Fruit fly (Drosophila melanogaster) whole organism, pupa: Measurements from ENCODE around the gene CG13131.

Experiments
- CG10348 ChIP-seq: fragments of 200-800 bp; sonication (Bioruptor generic); IDR thresholded peaks from 2 replicates; pipeline ENCODE4 v1.3.6; 2022; ENCODE audit warnings: missing biosample characterization, missing genetic modification characterization
- CG12605 ChIP-seq: fragments of 200-800 bp; sonication (Bioruptor generic); IDR thresholded peaks from 2 replicates; pipeline ENCODE4 v1.3.6; 2022; ENCODE audit warnings: missing biosample characterization, missing genetic modification characterization
- CG13204 ChIP-seq: fragments of 200-800 bp; sonication (Bioruptor generic); optimal IDR thresholded peaks from 2 replicates; lab custom pipeline; 2018; ENCODE audit warnings: missing biosample characterization, mild to moderate bottlenecking, missing genetic modification characterization, moderate library complexity
- CG14655 ChIP-seq: fragments of 200-800 bp; sonication (Bioruptor generic); optimal IDR thresholded peaks from 3 replicates; lab custom pipeline; 2017; ENCODE audit warnings: mild to moderate bottlenecking, missing biosample characterization, missing genetic modification reagents, missing genetic modification characterization
- CG15710 ChIP-seq: fragments of 200-800 bp; sonication (Bioruptor generic); optimal IDR thresholded peaks from 2 replicates; lab custom pipeline; 2018; ENCODE audit warnings: missing biosample characterization, mild to moderate bottlenecking, missing genetic modification characterization, moderate library complexity
- CG17806 ChIP-seq: fragments of 200-800 bp; sonication (Bioruptor generic); optimal IDR thresholded peaks from 2 replicates; lab custom pipeline; 2018; ENCODE audit warnings: missing biosample characterization, mild to moderate bottlenecking, missing genetic modification characterization, moderate library complexity
- CG32121 ChIP-seq: fragments of 200-800 bp; sonication (Bioruptor generic); IDR thresholded peaks from 2 replicates; pipeline ENCODE4 v1.3.6; 2022; ENCODE audit warnings: missing biosample characterization, missing genetic modification characterization
- CG34367 ChIP-seq: fragments of 200-800 bp; sonication (Bioruptor generic); optimal IDR thresholded peaks from 2 replicates; lab custom pipeline; 2018; ENCODE audit warnings: missing biosample characterization, mild to moderate bottlenecking, missing genetic modification characterization
- CG4496 ChIP-seq: fragments of 200-800 bp; sonication (Bioruptor generic); IDR thresholded peaks from 3 replicates; pipeline ENCODE4 v1.3.6; 2022; ENCODE audit warnings: missing biosample characterization, missing genetic modification characterization
- CG8159 ChIP-seq: fragments of 200-800 bp; sonication (Bioruptor generic); optimal IDR thresholded peaks from 3 replicates; lab custom pipeline; 2018; ENCODE audit warnings: missing biosample characterization, mild to moderate bottlenecking, missing genetic modification characterization, moderate library complexity
- CG8301 ChIP-seq: fragments of 200-800 bp; sonication (Bioruptor generic); optimal IDR thresholded peaks from 2 replicates; lab custom pipeline; 2018; ENCODE audit warnings: missing biosample characterization, mild to moderate bottlenecking, missing genetic modification characterization
- CG9948 ChIP-seq: fragments of 200-800 bp; sonication (Bioruptor generic); optimal IDR thresholded peaks from 2 replicates; lab custom pipeline; 2018; ENCODE audit warnings: missing biosample characterization, mild to moderate bottlenecking, missing genetic modification characterization, moderate library complexity
- D1 ChIP-seq: fragments of 200-800 bp; sonication (Bioruptor generic); optimal IDR thresholded peaks from 2 replicates; lab custom pipeline; 2018; ENCODE audit warnings: missing biosample characterization, mild to moderate bottlenecking, missing genetic modification characterization, moderate library complexity
- EcR ChIP-seq: fragments of 200-800 bp; sonication (Bioruptor generic); optimal IDR thresholded peaks from 3 replicates; lab custom pipeline; 2019; ENCODE audit warnings: missing biosample characterization, missing genetic modification characterization, mild to moderate bottlenecking, moderate library complexity, missing genetic modification reagents
- Ets98B ChIP-seq: fragments of 200-800 bp; sonication (Bioruptor generic); IDR thresholded peaks from 2 replicates; pipeline ENCODE4 v1.3.6; 2022; ENCODE audit warnings: missing biosample characterization, missing genetic modification characterization
- Pif1A ChIP-seq: fragments of 200-800 bp; sonication (Bioruptor generic); optimal IDR thresholded peaks from 3 replicates; lab custom pipeline; 2016; ENCODE audit warnings: missing biosample characterization, missing genetic modification characterization
- Pif1B ChIP-seq: fragments of 200-800 bp; sonication (Bioruptor generic); optimal IDR thresholded peaks from 3 replicates; lab custom pipeline; 2016; ENCODE audit warnings: missing biosample characterization, missing genetic modification characterization
- Snoo ChIP-seq: fragments of 200-800 bp; sonication (Bioruptor generic); optimal IDR thresholded peaks from 3 replicates; lab custom pipeline; 2017; ENCODE audit warnings: missing biosample characterization, mild to moderate bottlenecking, missing genetic modification characterization, inconsistent platforms
- fd96Ca ChIP-seq: fragments of 200-800 bp; sonication (Bioruptor generic); IDR thresholded peaks from 3 replicates; pipeline ENCODE4 v1.3.6; 2022; ENCODE audit warnings: missing biosample characterization, missing genetic modification characterization
- gl ChIP-seq: fragments of 200-800 bp; sonication (Bioruptor generic); optimal IDR thresholded peaks from 2 replicates; lab custom pipeline; 2018; ENCODE audit warnings: missing biosample characterization, mild to moderate bottlenecking, missing genetic modification characterization
- rn ChIP-seq: fragments of 200-800 bp; sonication (Bioruptor generic); IDR thresholded peaks from 2 replicates; pipeline ENCODE4 v1.3.6; 2022; ENCODE audit warnings: missing biosample characterization, missing genetic modification characterization

The CG13131 gene

dm6 chr2L:10002408-10003358 is 14.6 kb downstream of the CG13131 start, which contains the start of the genes CG31875 and SoYb:
TSS of gene CG31875 (minus strand) at chr2L:10002736.
TSS of gene SoYb (minus strand) at chr2L:10002736.
- no peak for TF ChIP-seq gl
- TF ChIP-seq D1 (tag; lab: Kevin White, UChicago) = no peak
- no peak for TF ChIP-seq CG34367 (tag; lab: Kevin White, UChicago)
- TF ChIP-seq Pif1B = no peak
- TF ChIP-seq CG10348 (GFP tag; lab: Robert Waterston, UW) = no peak
- TF ChIP-seq Snoo = no peak
- TF ChIP-seq CG15710 (tag; lab: Kevin White, UChicago) = no peak
- no peak for TF ChIP-seq Pif1A (GFP tag; lab: Kevin White, UChicago)
- TF ChIP-seq CG17806 (tag; lab: Kevin White, UChicago) = no peak
- no peak for TF ChIP-seq Ets98B
- no peak for TF ChIP-seq CG14655 (GFP tag; lab: Kevin White, UChicago)
- TF ChIP-seq CG8159 = no peak
- TF ChIP-seq CG12605 (GFP tag; lab: Robert Waterston, UW) = no peak
- TF ChIP-seq CG32121 = no peak
- no peak for TF ChIP-seq rn

dm6 chr2L:9996553-9996952 is 20.7 kb downstream of the CG13131 start:
- TF ChIP-seq CG12605 (GFP tag; lab: Robert Waterston, UW) (no peak), CG8301 (no peak), CG8159 (no peak), Ets98B (no peak), CG9948 (no peak), rn (no peak), CG15710 (tag; lab: Kevin White, UChicago) (no peak), Pif1A (GFP tag; lab: Kevin White, UChicago) (no peak), CG14655 (GFP tag; lab: Kevin White, UChicago) (no peak), fd96Ca (GFP tag; lab: Robert Waterston, UW) (no peak), D1 (tag; lab: Kevin White, UChicago) (no peak)

- TF ChIP-seq CG8301 = no peak
- TF ChIP-seq Pif1B = no peak
- TF ChIP-seq CG9948 = no peak
- TF ChIP-seq Snoo = no peak
- no peak for TF ChIP-seq rn
- no peak for TF ChIP-seq fd96Ca (GFP tag; lab: Robert Waterston, UW)
- TF ChIP-seq gl = no peak
- no peak for TF ChIP-seq CG4496
- no peak for TF ChIP-seq Pif1A (GFP tag; lab: Kevin White, UChicago)
- no peak for TF ChIP-seq CG32121
- no peak for TF ChIP-seq CG15710 (tag; lab: Kevin White, UChicago)
- TF ChIP-seq CG14655 (GFP tag; lab: Kevin White, UChicago) = no peak
- TF ChIP-seq CG34367 (tag; lab: Kevin White, UChicago) = no peak
- TF ChIP-seq CG10348 (GFP tag; lab: Robert Waterston, UW) = no peak
- TF ChIP-seq CG17806 (tag; lab: Kevin White, UChicago) = no peak
Observed at dm6 chr2L:9994382-9994781, 22.9 kb downstream of the CG13131 start.

- TF ChIP-seq Pif1A (GFP tag; lab: Kevin White, UChicago) = peak; percentile 20
- peak; percentile 48 for TF ChIP-seq CG17806 (tag; lab: Kevin White, UChicago)
- TF ChIP-seq CG9948 = peak; percentile 32
- TF ChIP-seq Snoo = peak; percentile 47
- no peak for TF ChIP-seq CG13204
- no peak for TF ChIP-seq CG12605 (GFP tag; lab: Robert Waterston, UW)
- peak; percentile 25 for TF ChIP-seq CG15710 (tag; lab: Kevin White, UChicago)
- TF ChIP-seq CG34367 (tag; lab: Kevin White, UChicago) = peak; percentile 9
- TF ChIP-seq rn = no peak
- TF ChIP-seq CG8159 = peak; percentile 65
Observed at dm6 chr2L:9989846-9990506, 27.3 kb downstream of the CG13131 start.

- TF ChIP-seq CG4496 = no peak
- no peak for TF ChIP-seq gl
- no peak for TF ChIP-seq CG9948
- no peak for TF ChIP-seq CG12605 (GFP tag; lab: Robert Waterston, UW)
Observed at dm6 chr2L:9989275-9989674, 28.0 kb downstream of the CG13131 start.

dm6 chr2L:9988201-9988990 is 28.9 kb downstream of the CG13131 start:
- TF ChIP-seq CG34367 (tag; lab: Kevin White, UChicago) = no peak
- peak; percentile 86 for TF ChIP-seq EcR (GFP tag; lab: Kevin White, UChicago)
- no peak for TF ChIP-seq CG8159
